Worm (Caenorhabditis elegans) whole organism, L4 larva: Measurements from ENCODE around the gene srlf-14.
A peak's percentile ranks its signal among the peaks of the same experiment; 100 is the strongest.

ENCODE experiments used
- D1046.2 ChIP-seq: fragments of 200-800 bp; sonication (Bioruptor generic); IDR thresholded peaks from 2 replicates; pipeline ENCODE4 v1.3.6; 2022; ENCODE audit warnings: missing genetic modification characterization, missing compliant biosample characterization
- F26F4.8 ChIP-seq: fragments of 200-800 bp; sonication (Bioruptor generic); conservative IDR thresholded peaks from 2 replicates; pipeline ENCODE4 v1.3.6; 2022; ENCODE audit warnings: missing genetic modification characterization, missing compliant biosample characterization
- F37D6.2 ChIP-seq: sonication (generic microtip); optimal IDR thresholded peaks from 2 replicates; lab custom pipeline; 2016; ENCODE audit warnings: mild to moderate bottlenecking, missing genetic modification characterization, missing compliant biosample characterization
- F44E2.7 ChIP-seq: fragments of 200-800 bp; sonication (Bioruptor generic); IDR thresholded peaks from 2 replicates; pipeline ENCODE4 v2.1.2; 2022; ENCODE audit warnings: missing genetic modification characterization, missing compliant biosample characterization
- F49E8.2 ChIP-seq: sonication (generic microtip); optimal IDR thresholded peaks from 2 replicates; lab custom pipeline; 2016; ENCODE audit warnings: missing compliant biosample characterization, mild to moderate bottlenecking, missing genetic modification characterization, borderline replicate concordance
- R02D3.7 ChIP-seq: fragments of 150-350 bp; sonication (generic microtip); optimal IDR thresholded peaks from 3 replicates; lab custom pipeline; 2014; ENCODE audit warnings: missing biosample characterization, missing genetic modification characterization
- T26A8.4 ChIP-seq: fragments of 200-800 bp; sonication (Bioruptor generic); IDR thresholded peaks from 2 replicates; pipeline ENCODE4 v1.3.6; 2022; ENCODE audit warnings: missing genetic modification characterization, missing compliant biosample characterization
- Y105C5A.15 ChIP-seq: fragments of 200-800 bp; sonication (Bioruptor generic); IDR thresholded peaks from 2 replicates; pipeline ENCODE4 v1.3.6; 2022; ENCODE audit warnings: missing genetic modification characterization, missing compliant biosample characterization
- aly-2 ChIP-seq: sonication (generic microtip); optimal IDR thresholded peaks from 2 replicates; lab custom pipeline; 2018; ENCODE audit warnings: missing biosample characterization, missing genetic modification characterization
- ama-1 ChIP-seq: fragments of 150-350 bp; optimal IDR thresholded peaks from 2 replicates; lab custom pipeline; 2014; ENCODE audit warnings: inconsistent platforms, mixed read lengths
- arid-1 ChIP-seq: fragments of 200-800 bp; sonication (Bioruptor generic); conservative IDR thresholded peaks from 2 replicates; pipeline ENCODE4 v1.3.6; 2022; ENCODE audit warnings: missing genetic modification reagents, missing genetic modification characterization, missing compliant biosample characterization
- ceh-44 ChIP-seq: fragments of 200-800 bp; sonication (Bioruptor generic); IDR thresholded peaks from 2 replicates; pipeline ENCODE4 v1.3.6; 2022; ENCODE audit warnings: missing genetic modification reagents, missing genetic modification characterization, missing compliant biosample characterization
- ceh-62 ChIP-seq: sonication (generic microtip); optimal IDR thresholded peaks from 2 replicates; lab custom pipeline; 2017; ENCODE audit warnings: missing biosample characterization, missing genetic modification characterization
- ceh-82 ChIP-seq: sonication (generic microtip); optimal IDR thresholded peaks from 2 replicates; lab custom pipeline; 2017; ENCODE audit warnings: missing biosample characterization, missing genetic modification characterization
- daf-12 ChIP-seq: fragments of 150-350 bp; optimal IDR thresholded peaks from 2 replicates; lab custom pipeline; 2014; ENCODE audit warnings: missing biosample characterization, missing genetic modification reagents, missing genetic modification characterization
- daf-16 ChIP-seq, 3 experiments: sonication (generic microtip); optimal IDR thresholded peaks; 2 replicates each; lab custom pipeline; 2016 to 2017; ENCODE audit warnings: missing genetic modification characterization in 3 of 3, missing genetic modification reagents in 3 of 3, mild to moderate bottlenecking in 2 of 3, missing compliant biosample characterization in 2 of 3, missing biosample characterization in 1 of 3, moderate library complexity in 1 of 3
- dpl-1 ChIP-seq: fragments of 150-350 bp; optimal IDR thresholded peaks from 2 replicates; lab custom pipeline; 2014; ENCODE audit warnings: missing biosample characterization, missing genetic modification reagents, missing genetic modification characterization
- duxl-1 ChIP-seq: sonication (generic microtip); optimal IDR thresholded peaks from 2 replicates; lab custom pipeline; 2016; ENCODE audit warnings: mild to moderate bottlenecking, missing genetic modification characterization, moderate library complexity, missing compliant biosample characterization; ENCODE audit not compliant: poor library complexity
- dve-1 ChIP-seq: sonication (generic microtip); optimal IDR thresholded peaks from 2 replicates; lab custom pipeline; 2017; ENCODE audit warnings: antibody characterized with exemption, mild to moderate bottlenecking, missing genetic modification characterization, missing compliant biosample characterization; ENCODE audit not compliant: insufficient read depth
- egl-43 ChIP-seq: fragments of 200-800 bp; sonication (Bioruptor generic); IDR thresholded peaks from 2 replicates; pipeline ENCODE4 v1.3.6; 2022; ENCODE audit warnings: missing genetic modification reagents, missing genetic modification characterization, missing compliant biosample characterization
- gei-8 ChIP-seq: fragments of 200-800 bp; sonication (Bioruptor generic); optimal IDR thresholded peaks from 2 replicates; lab custom pipeline; 2018; ENCODE audit warnings: mild to moderate bottlenecking, missing genetic modification characterization, missing compliant biosample characterization
- lin-1 ChIP-seq: fragments of 200-800 bp; sonication (Bioruptor generic); IDR thresholded peaks from 2 replicates; pipeline ENCODE4 v1.3.6; 2022; ENCODE audit warnings: missing genetic modification reagents, missing genetic modification characterization, missing compliant biosample characterization
- lin-13 ChIP-seq: fragments of 150-350 bp; optimal IDR thresholded peaks from 2 replicates; lab custom pipeline; 2014; ENCODE audit warnings: missing biosample characterization, missing genetic modification reagents, missing genetic modification characterization
- lin-15B ChIP-seq: fragments of 150-350 bp; sonication (generic microtip); optimal IDR thresholded peaks from 3 replicates; lab custom pipeline; 2014; ENCODE audit warnings: missing biosample characterization, missing genetic modification characterization
- madf-5 ChIP-seq, 2 experiments: fragments of 200-800 bp; sonication (Bioruptor generic); IDR thresholded peaks; 2 replicates each; pipeline ENCODE4 v1.3.6; 2022; ENCODE audit warnings: missing compliant biosample characterization in 2 of 2, missing genetic modification characterization in 2 of 2
- mdl-1 ChIP-seq, 2 experiments: fragments of 150-350 bp in 1 of 2; sonication (generic microtip) in 1 of 2; optimal IDR thresholded peaks; 2 replicates each; lab custom pipeline; 2014 to 2017; ENCODE audit warnings: missing biosample characterization in 2 of 2, missing genetic modification characterization in 2 of 2
- mdt-29 ChIP-seq: fragments of 200-800 bp; sonication (Bioruptor generic); IDR thresholded peaks from 2 replicates; pipeline ENCODE4 v1.3.6; 2022; ENCODE audit warnings: missing genetic modification reagents, missing genetic modification characterization, missing compliant biosample characterization
- mep-1 ChIP-seq: fragments of 150-350 bp; sonication (generic microtip); optimal IDR thresholded peaks from 3 replicates; lab custom pipeline; 2014; ENCODE audit warnings: missing biosample characterization, missing genetic modification characterization
- nhr-10 ChIP-seq: fragments of 150-350 bp; optimal IDR thresholded peaks from 2 replicates; lab custom pipeline; 2014; ENCODE audit warnings: missing biosample characterization, missing genetic modification characterization
- nhr-111 ChIP-seq: fragments of 200-800 bp; sonication (Bioruptor generic); optimal IDR thresholded peaks from 2 replicates; lab custom pipeline; 2018; ENCODE audit warnings: mild to moderate bottlenecking, missing genetic modification characterization, missing compliant biosample characterization
- nhr-25 ChIP-seq: sonication (generic microtip); optimal IDR thresholded peaks from 2 replicates; lab custom pipeline; 2017; ENCODE audit warnings: missing genetic modification characterization, mild to moderate bottlenecking, missing compliant biosample characterization, antibody characterized with exemption, moderate library complexity, borderline replicate concordance; ENCODE audit not compliant: insufficient read depth
- nhr-42 ChIP-seq: fragments of 200-800 bp; sonication (Bioruptor generic); IDR thresholded peaks from 2 replicates; pipeline ENCODE4 v1.3.6; 2022; ENCODE audit warnings: missing genetic modification characterization, missing compliant biosample characterization
- nhr-48 ChIP-seq: sonication (generic microtip); optimal IDR thresholded peaks from 2 replicates; lab custom pipeline; 2016; ENCODE audit warnings: mild to moderate bottlenecking, missing genetic modification characterization, missing compliant biosample characterization
- nhr-6 ChIP-seq: fragments of 150-350 bp; optimal IDR thresholded peaks from 2 replicates; lab custom pipeline; 2014; ENCODE audit warnings: missing biosample characterization, missing genetic modification characterization
- nhr-76 ChIP-seq: fragments of 150-350 bp; optimal IDR thresholded peaks from 2 replicates; lab custom pipeline; 2014; ENCODE audit warnings: missing biosample characterization, missing genetic modification characterization
- pha-4 ChIP-seq, 2 experiments: fragments of 150-350 bp in 1 of 2; fragments of 200-800 bp in 1 of 2; sonication (Bioruptor generic) in 1 of 2; IDR thresholded peaks in 1 of 2; optimal IDR thresholded peaks in 1 of 2; 2 replicates each; pipeline versions ENCODE4 v1.3.6 to Lab custom; 2014 to 2022; ENCODE audit warnings: missing genetic modification characterization in 2 of 2, missing genetic modification reagents in 2 of 2, missing biosample characterization in 1 of 2, missing compliant biosample characterization in 1 of 2
- saeg-2 ChIP-seq: fragments of 200-800 bp; sonication (Bioruptor generic); IDR thresholded peaks from 2 replicates; pipeline ENCODE4 v1.3.6; 2022; ENCODE audit warnings: missing genetic modification reagents, missing genetic modification characterization, missing compliant biosample characterization
- sdz-12 ChIP-seq: fragments of 200-800 bp; sonication (Bioruptor generic); optimal IDR thresholded peaks from 2 replicates; lab custom pipeline; 2018; ENCODE audit warnings: mild to moderate bottlenecking, missing genetic modification characterization, missing compliant biosample characterization
- snpc-1.2 ChIP-seq: fragments of 200-800 bp; sonication (Bioruptor generic); IDR thresholded peaks from 2 replicates; pipeline ENCODE4 v1.3.6; 2022; ENCODE audit warnings: missing genetic modification reagents, missing genetic modification characterization, missing compliant biosample characterization
- snpc-4 ChIP-seq: fragments of 150-350 bp; optimal IDR thresholded peaks from 2 replicates; lab custom pipeline; 2014; ENCODE audit warnings: missing biosample characterization, missing genetic modification characterization
- spr-3 ChIP-seq: fragments of 200-800 bp; sonication (Bioruptor generic); optimal IDR thresholded peaks from 2 replicates; lab custom pipeline; 2018; ENCODE audit warnings: mild to moderate bottlenecking, missing genetic modification characterization, missing compliant biosample characterization
- tra-1 ChIP-seq: fragments of 200-800 bp; sonication (Bioruptor generic); IDR thresholded peaks from 2 replicates; pipeline ENCODE4 v1.3.6; 2022; ENCODE audit warnings: missing genetic modification reagents, missing genetic modification characterization, missing compliant biosample characterization
- unc-39 ChIP-seq: sonication (generic microtip); optimal IDR thresholded peaks from 2 replicates; lab custom pipeline; 2017; ENCODE audit warnings: missing biosample characterization, missing genetic modification characterization
- unc-62 ChIP-seq, 3 experiments: fragments of 150-350 bp in 1 of 3; sonication (generic microtip); optimal IDR thresholded peaks in 2 of 3; peaks in 1 of 3; 1 replicate in 1 of 3; 2 replicates in 2 of 3; lab custom pipeline; 2014 to 2017; ENCODE audit warnings: missing biosample characterization in 3 of 3, missing genetic modification characterization in 3 of 3, missing genetic modification reagents in 3 of 3, missing genotype in 1 of 3
- zag-1 ChIP-seq: fragments of 150-350 bp; optimal IDR thresholded peaks from 2 replicates; lab custom pipeline; 2014; ENCODE audit warnings: missing biosample characterization, missing genetic modification characterization
- zfp-3 ChIP-seq: fragments of 200-800 bp; sonication (Bioruptor generic); conservative IDR thresholded peaks from 2 replicates; pipeline ENCODE4 v1.3.6; 2022; ENCODE audit warnings: missing genetic modification reagents, missing genetic modification characterization, missing compliant biosample characterization
- zip-2 ChIP-seq: fragments of 150-350 bp; optimal IDR thresholded peaks from 2 replicates; lab custom pipeline; 2014; ENCODE audit warnings: missing biosample characterization, missing genetic modification characterization
- ztf-7 ChIP-seq: fragments of 150-350 bp; optimal IDR thresholded peaks from 2 replicates; lab custom pipeline; 2014; ENCODE audit warnings: missing biosample characterization, missing genetic modification characterization

srlf-14 gene

DNA sequence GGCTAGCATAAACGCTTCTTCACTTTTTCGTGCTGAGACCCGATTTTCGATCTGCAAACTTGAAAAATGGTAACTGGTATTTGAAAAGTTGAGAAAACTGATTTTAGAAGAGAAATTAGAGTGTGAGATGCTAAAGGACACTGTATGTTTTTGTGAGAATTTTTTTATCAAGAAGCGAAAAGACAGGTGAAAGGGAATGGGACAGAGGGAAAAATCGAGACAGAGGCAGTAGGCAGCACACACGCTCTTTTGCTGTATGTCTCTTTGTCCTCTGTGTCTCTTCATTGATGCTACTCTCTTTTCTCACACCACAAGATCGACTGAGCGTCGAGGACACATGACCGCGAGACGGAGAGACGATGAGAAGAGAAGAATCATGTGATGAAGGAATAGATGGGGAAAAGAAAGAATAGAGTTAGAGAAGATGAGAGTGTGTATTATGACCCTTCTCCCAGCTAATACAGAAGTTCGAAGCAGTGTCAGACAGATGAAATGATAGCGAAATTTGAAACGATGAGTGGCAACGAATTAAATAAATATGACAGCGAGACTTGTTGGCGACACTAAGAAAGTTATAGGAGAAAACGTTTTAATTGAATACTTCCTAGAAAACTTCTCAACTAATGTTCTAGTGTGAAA lies 41.8 kb upstream of the srlf-14 start, which contains the start of gene lgg-2:
Gene lgg-2 (minus strand): TSS at position 51 of the 639 bp plus-strand sequence.
- TF ChIP-seq R02D3.7 (no peak), snpc-4 (tag; lab: Kevin White, UChicago) (no peak), zfp-3 (GFP tag; lab: Robert Waterston, UW) (peak; percentile 89), nhr-6 (tag; lab: Kevin White, UChicago) (peak; percentile 97), mdt-29 (GFP tag; lab: Robert Waterston, UW) (peak; percentile 93), snpc-1.2 (no peak), F37D6.2 (tag; lab: Kevin White, UChicago) (peak; percentile 80), gei-8 (GFP tag; lab: Kevin White, UChicago) (peak; percentile 75), egl-43 (peak; percentile 65; the same call in 1 of the 2 replicates), F26F4.8 (no peak), lin-1 (peak; percentile 91), nhr-48 (tag; lab: Kevin White, UChicago) (peak; percentile 98), madf-5 (GFP tag; IDR thresholded peaks at IDR 0.05; lab: Robert Waterston, UW) (no peak), nhr-10 (peak; percentile 80), zip-2 (no peak), mdl-1 (tag; optimal IDR thresholded peaks at IDR 0.05; lab: Kevin White, UChicago) (peak; percentile 69 to 96), ceh-82 (tag; lab: Kevin White, UChicago) (no peak), D1046.2 (GFP tag; lab: Robert Waterston, UW) (no peak), nhr-42 (peak; percentile 87), zag-1 (tag; lab: Kevin White, UChicago) (peak; percentile 26), daf-16 (GFP tag; optimal IDR thresholded peaks at IDR 0.05; lab: Kevin White, UChicago) (peak; percentile 63 to 70), daf-16 (tag; optimal IDR thresholded peaks at IDR 0.05; lab: Kevin White, UChicago) (peak; percentile 93), ama-1 (lab: Kevin White, UChicago) (peak; percentile 19), lin-13 (GFP tag; lab: Kevin White, UChicago) (peak; percentile 89), pha-4 (GFP tag; IDR thresholded peaks at IDR 0.05; lab: Robert Waterston, UW) (peak; percentile 78), pha-4 (tag; optimal IDR thresholded peaks at IDR 0.05; lab: Kevin White, UChicago) (peak; percentile 98), arid-1 (GFP tag; lab: Robert Waterston, UW) (peak; percentile 69; the same call in 1 of the 2 replicates), nhr-111 (GFP tag; lab: Kevin White, UChicago) (no peak), F49E8.2 (tag; lab: Kevin White, UChicago) (no peak), F44E2.7 (GFP tag; lab: Robert Waterston, UW) (no peak), duxl-1 (tag; lab: Kevin White, UChicago) (peak; percentile 69), nhr-76 (tag; lab: Kevin White, UChicago) (peak; percentile 22), lin-15B (no peak), daf-12 (no peak), spr-3 (GFP tag; lab: Kevin White, UChicago) (no peak), unc-62 (GFP tag; optimal IDR thresholded peaks at IDR 0.05 in 1 of 2; lab: Kevin White, UChicago) (peak in 1 of 2 experiments; percentile 99), unc-62 (tag; optimal IDR thresholded peaks at IDR 0.05; lab: Kevin White, UChicago) (peak; percentile 67), unc-39 (no peak), mep-1 (peak; percentile 97), ceh-62 (no peak), nhr-25 (tag; lab: Kevin White, UChicago) (peak; percentile 86), T26A8.4 (peak; percentile 87), dpl-1 (GFP tag; lab: Kevin White, UChicago) (peak; percentile 66), aly-2 (no peak), ceh-44 (GFP tag; lab: Robert Waterston, UW) (no peak), ztf-7 (tag; lab: Kevin White, UChicago) (peak; percentile 85), sdz-12 (GFP tag; lab: Kevin White, UChicago) (no peak), dve-1 (tag; lab: Kevin White, UChicago) (peak; percentile 97), tra-1 (GFP tag; lab: Robert Waterston, UW) (peak; percentile 92), saeg-2 (peak; percentile 89), Y105C5A.15 (GFP tag; lab: Robert Waterston, UW) (peak; percentile 58; the same call in 1 of the 2 replicates)
